Fruit fly (Drosophila melanogaster): ENCODE measurements around the gene CG15412.

dm6 chr2L:3356790-3357696 lies 18.5 kb downstream of the CG15412 start, which contains the start of gene CG8838:
- TF ChIP-seq CG10348 (GFP tag; IDR thresholded peaks at IDR 0.05) (no peak), Ets98B (GFP tag; IDR thresholded peaks at IDR 0.05) (no peak), CG9948 (tag; optimal IDR thresholded peaks at IDR 0.05) (no peak), CG34367 (tag; optimal IDR thresholded peaks at IDR 0.05) (no peak), CG32121 (GFP tag; IDR thresholded peaks at IDR 0.05) (no peak), Snoo (tag; optimal IDR thresholded peaks at IDR 0.05) (no peak)

Data from whole organism, pupa.